Worm (Caenorhabditis elegans) whole organism, dauer: ENCODE results near the gene C18H9.6.

Source experiments
- unc-62 ChIP-seq: sonication (generic microtip); optimal IDR thresholded peaks from 2 replicates; lab custom pipeline; 2017; ENCODE audit warnings: missing biosample characterization, missing genetic modification reagents, missing genetic modification characterization

C18H9.6 gene

ce11 chrII:6681478-6681877, 19.9 kb downstream of the C18H9.6 start:
- no peak for TF ChIP-seq unc-62

ce11 chrII:6679724-6680123, 21.7 kb downstream of the C18H9.6 start, which contains the start of gene ift-74:
TSS of gene ift-74 (plus strand) at chrII:6680024.
- no peak for TF ChIP-seq unc-62

- TF ChIP-seq unc-62, result no peak
Observed at ce11 chrII:6673894-6674293, 27.5 kb downstream of the C18H9.6 start, which contains the start of gene H43E16.1. TSS of gene H43E16.1 (plus strand) at chrII:6674268.

- no peak for TF ChIP-seq unc-62
Observed at ce11 chrII:6668496-6668895, 32.9 kb downstream of the C18H9.6 start.

ce11 chrII:6667534-6667933, 33.9 kb downstream of the C18H9.6 start:
- TF ChIP-seq unc-62, result no peak

ce11 chrII:6666598-6666997, 34.8 kb downstream of the C18H9.6 start, which contains the start of gene T19D12.1:
TSS of gene T19D12.1 (plus strand) at chrII:6666898.
- no peak for TF ChIP-seq unc-62

- TF ChIP-seq unc-62, result no peak
Observed at ce11 chrII:6665908-6666307, 35.5 kb downstream of the C18H9.6 start.

ce11 chrII:6663799-6664198, 37.6 kb downstream of the C18H9.6 start:
- TF ChIP-seq unc-62, result no peak

- no peak for TF ChIP-seq unc-62
Observed at ce11 chrII:6661211-6661610, 40.2 kb downstream of the C18H9.6 start, which contains the start of gene T19D12.2. TSS of gene T19D12.2 (plus strand) at chrII:6661335.

- TF ChIP-seq unc-62, result no peak
Observed at ce11 chrII:6658766-6659165, 42.7 kb downstream of the C18H9.6 start, which contains the start of gene T19D12.10. TSS of gene T19D12.10 (minus strand) at chrII:6658866.

- TF ChIP-seq unc-62, result no peak
Observed at ce11 chrII:6654284-6654683, 47.1 kb downstream of the C18H9.6 start, which contains the start of gene T19D12.9. TSS of gene T19D12.9 (minus strand) at chrII:6654384.

- TF ChIP-seq unc-62, result no peak
Observed at ce11 chrII:6651719-6652118, 49.7 kb downstream of the C18H9.6 start, which contains the start of gene sra-26. TSS of gene sra-26 (minus strand) at chrII:6651819.
